Worm (Caenorhabditis elegans): ENCODE measurements around the gene C15C8.6.
A peak's percentile ranks its signal among the peaks of the same experiment; 100 is the strongest.

C15C8.6 gene

ce11 chrV:12751495-12752050 is at the start of gene C15C8.6:
C15C8.6 (minus strand) TSS chrV:12751545.
- no peak for TF ChIP-seq sdz-38 (tag; optimal IDR thresholded peaks at IDR 0.05)
- TF ChIP-seq ceh-40 (GFP tag; IDR thresholded peaks at IDR 0.05): no peak
- TF ChIP-seq bed-1 (GFP tag; IDR thresholded peaks at IDR 0.05): no peak
- no peak for TF ChIP-seq madf-6 (GFP tag; IDR thresholded peaks at IDR 0.05)
- no peak for TF ChIP-seq ets-4 (GFP tag; optimal IDR thresholded peaks at IDR 0.05)
- no peak for TF ChIP-seq hrde-1 (tag; optimal IDR thresholded peaks at IDR 0.05; ENCODE audit: borderline replicate concordance)
- no peak for TF ChIP-seq lag-1 (GFP tag; IDR thresholded peaks at IDR 0.05)
- TF ChIP-seq let-526 (GFP tag; IDR thresholded peaks at IDR 0.05): no peak
- no peak for TF ChIP-seq mes-4 (tag; optimal IDR thresholded peaks at IDR 0.05)
- no peak for TF ChIP-seq attf-6 (GFP tag; IDR thresholded peaks at IDR 0.05)
- no peak for TF ChIP-seq akir-1 (GFP tag; optimal IDR thresholded peaks at IDR 0.05)
- TF ChIP-seq madf-10 (tag; optimal IDR thresholded peaks at IDR 0.05): no peak
- TF ChIP-seq Y79H2A.3 (GFP tag; conservative IDR thresholded peaks at IDR 0.05): no peak
- no peak for TF ChIP-seq snpc-1.3 (tag; optimal IDR thresholded peaks at IDR 0.05; ENCODE audit: insufficient read depth)
- TF ChIP-seq cebp-2 (GFP tag; IDR thresholded peaks at IDR 0.05): no peak

ce11 chrV:12800171-12800570 is 48.8 kb upstream of the C15C8.6 start, which contains the start of gene ugt-3:
ugt-3 (minus strand) TSS chrV:12800271.
- TF ChIP-seq nfyb-1 (GFP tag; IDR thresholded peaks at IDR 0.05): no peak
- no peak for TF ChIP-seq B0035.1 (tag; optimal IDR thresholded peaks at IDR 0.05)
- TF ChIP-seq attf-5 (GFP tag; optimal IDR thresholded peaks at IDR 0.05): no peak
- TF ChIP-seq madf-10 (tag; optimal IDR thresholded peaks at IDR 0.05): no peak

- TF ChIP-seq bed-1 (GFP tag; IDR thresholded peaks at IDR 0.05) (no peak), ccch-3 (GFP tag; optimal IDR thresholded peaks at IDR 0.05) (no peak), hlh-26 (GFP tag; conservative IDR thresholded peaks at IDR 0.05) (no peak), fkh-3 (tag; optimal IDR thresholded peaks at IDR 0.05) (no peak), B0261.1 (tag; optimal IDR thresholded peaks at IDR 0.05) (no peak), snpc-1.3 (tag; optimal IDR thresholded peaks at IDR 0.05; ENCODE audit: insufficient read depth) (no peak), pbrm-1 (GFP tag; IDR thresholded peaks at IDR 0.05) (no peak), egl-18 (GFP tag; IDR thresholded peaks at IDR 0.05) (no peak), F23B12.7 (tag; optimal IDR thresholded peaks at IDR 0.05; ENCODE audit: insufficient read depth) (no peak), egl-44 (GFP tag; IDR thresholded peaks at IDR 0.05) (no peak)
These were observed 46.6 kb upstream of the C15C8.6 start, which contains the start of gene ugt-6 for ce11 chrV:12797992-12798391. ugt-6 (minus strand) TSS chrV:12798224.

- no peak for TF ChIP-seq nhr-27 (tag; optimal IDR thresholded peaks at IDR 0.05)
- TF ChIP-seq atf-7 (tag; optimal IDR thresholded peaks at IDR 0.05): peak; percentile 33
- peak; percentile 86 for TF ChIP-seq nhr-80 (tag; optimal IDR thresholded peaks at IDR 0.05)
- peak; percentile 62 to 80 for TF ChIP-seq let-607 (tag; optimal IDR thresholded peaks at IDR 0.05)
These were observed 45.7 kb upstream of the C15C8.6 start for ce11 chrV:12796908-12797490.

ce11 chrV:12795927-12796326 is 44.6 kb upstream of the C15C8.6 start:
- TF ChIP-seq ztf-25 (GFP tag; IDR thresholded peaks at IDR 0.05) (no peak), nhr-80 (tag; optimal IDR thresholded peaks at IDR 0.05) (no peak), Y53F4B.3 (GFP tag; IDR thresholded peaks at IDR 0.05) (no peak), egrh-3 (GFP tag; IDR thresholded peaks at IDR 0.05) (no peak), F23B12.7 (tag; optimal IDR thresholded peaks at IDR 0.05; ENCODE audit: insufficient read depth) (no peak), repo-1 (tag; optimal IDR thresholded peaks at IDR 0.05) (no peak), tlf-1 (GFP tag; optimal IDR thresholded peaks at IDR 0.05) (no peak)

All from whole organism, young adult.